Worm (Caenorhabditis elegans): ENCODE data around the gene rev-1.

The rev-1 gene

ce11 chrII:7900190-7900672, at the start of gene rev-1:
Gene rev-1, plus strand, starts transcription at chrII:7900622.
- TF ChIP-seq ztf-11 (tag; optimal IDR thresholded peaks at IDR 0.05) (no peak), alr-1 (tag; optimal IDR thresholded peaks at IDR 0.05) (no peak), F13H6.1 (tag; optimal IDR thresholded peaks at IDR 0.05) (no peak), lsy-2 (tag; optimal IDR thresholded peaks at IDR 0.05) (no peak), sem-4 (tag; optimal IDR thresholded peaks at IDR 0.05) (no peak), fos-1 (tag; optimal IDR thresholded peaks at IDR 0.05) (no peak), ama-1 (optimal IDR thresholded peaks at IDR 0.05) (no peak), mbf-1 (tag; optimal IDR thresholded peaks at IDR 0.05) (no peak), lin-13 (GFP tag; optimal IDR thresholded peaks at IDR 0.05) (no peak), elt-3 (tag; optimal IDR thresholded peaks at IDR 0.05) (no peak), ztf-4 (tag; optimal IDR thresholded peaks at IDR 0.05) (no peak)

ce11 chrII:7851480-7851879, 48.9 kb upstream of the rev-1 start:
- TF ChIP-seq egl-27 (tag; optimal IDR thresholded peaks at IDR 0.05) (no peak), nhr-129 (tag; optimal IDR thresholded peaks at IDR 0.05) (peak; percentile 3), C34F6.9 (tag; optimal IDR thresholded peaks at IDR 0.05) (peak; percentile 12), mbf-1 (tag; optimal IDR thresholded peaks at IDR 0.05) (no peak), ztf-11 (tag; optimal IDR thresholded peaks at IDR 0.05) (no peak), nhr-23 (tag; optimal IDR thresholded peaks at IDR 0.05) (no peak), fos-1 (tag; optimal IDR thresholded peaks at IDR 0.05) (peak; percentile 41)

ce11 chrII:7853679-7854078, 46.7 kb upstream of the rev-1 start, which contains the start of gene T09A5.5:
Gene T09A5.5, minus strand, starts transcription at chrII:7853779.
- no peak for TF ChIP-seq dmd-4 (tag; optimal IDR thresholded peaks at IDR 0.05)
- no peak for TF ChIP-seq lin-11 (tag; optimal IDR thresholded peaks at IDR 0.05)
- no peak for TF ChIP-seq ZK546.5 (tag; optimal IDR thresholded peaks at IDR 0.05)
- no peak for TF ChIP-seq snpc-4 (tag; optimal IDR thresholded peaks at IDR 0.05)
- TF ChIP-seq nhr-77 (tag; optimal IDR thresholded peaks at IDR 0.05) = no peak
- no peak for TF ChIP-seq ztf-11 (tag; optimal IDR thresholded peaks at IDR 0.05)
- no peak for TF ChIP-seq unc-55 (GFP tag; optimal IDR thresholded peaks at IDR 0.05)
- no peak for TF ChIP-seq sem-4 (tag; optimal IDR thresholded peaks at IDR 0.05)
- TF ChIP-seq lin-13 (GFP tag; optimal IDR thresholded peaks at IDR 0.05) = no peak
- no peak for TF ChIP-seq ztf-4 (tag; optimal IDR thresholded peaks at IDR 0.05)
- TF ChIP-seq peb-1 (tag; optimal IDR thresholded peaks at IDR 0.05) = no peak
- no peak for TF ChIP-seq nhr-237 (tag; optimal IDR thresholded peaks at IDR 0.05)
- TF ChIP-seq nhr-129 (tag; optimal IDR thresholded peaks at IDR 0.05) = no peak
- TF ChIP-seq Y55F3AM.14 (GFP tag; optimal IDR thresholded peaks at IDR 0.05) = no peak
- no peak for TF ChIP-seq nhr-23 (tag; optimal IDR thresholded peaks at IDR 0.05)

- TF ChIP-seq unc-55 (GFP tag; optimal IDR thresholded peaks at IDR 0.05) = no peak
- TF ChIP-seq ama-1 (optimal IDR thresholded peaks at IDR 0.05) = no peak
- no peak for TF ChIP-seq sem-4 (tag; optimal IDR thresholded peaks at IDR 0.05)
- no peak for TF ChIP-seq zag-1 (tag; optimal IDR thresholded peaks at IDR 0.05)
- TF ChIP-seq nhr-10 (tag; optimal IDR thresholded peaks at IDR 0.05) = no peak
- TF ChIP-seq mdl-1 (tag; optimal IDR thresholded peaks at IDR 0.05) = no peak
- no peak for TF ChIP-seq nhr-237 (tag; optimal IDR thresholded peaks at IDR 0.05)
- no peak for TF ChIP-seq lin-11 (tag; optimal IDR thresholded peaks at IDR 0.05)
- no peak for TF ChIP-seq peb-1 (tag; optimal IDR thresholded peaks at IDR 0.05)
These were observed 45.5 kb upstream of the rev-1 start, which contains the start of gene mdt-10 for ce11 chrII:7854942-7855341. Gene mdt-10, minus strand, starts transcription at chrII:7855042.

ce11 chrII:7855619-7856018, 44.8 kb upstream of the rev-1 start, which contains the start of gene mdmh-35:
Gene mdmh-35, minus strand, starts transcription at chrII:7855719.
- no peak for TF ChIP-seq egl-27 (tag; optimal IDR thresholded peaks at IDR 0.05)

- TF ChIP-seq F13H6.1 (tag; optimal IDR thresholded peaks at IDR 0.05) (peak; percentile 4), nhr-129 (tag; optimal IDR thresholded peaks at IDR 0.05) (peak; percentile 47), C34F6.9 (tag; optimal IDR thresholded peaks at IDR 0.05) (peak; percentile 63), lin-13 (GFP tag; optimal IDR thresholded peaks at IDR 0.05) (no peak), nhr-11 (tag; optimal IDR thresholded peaks at IDR 0.05) (no peak), unc-55 (GFP tag; optimal IDR thresholded peaks at IDR 0.05) (peak; percentile 73), crh-2 (tag; optimal IDR thresholded peaks at IDR 0.05) (peak; percentile 44), elt-3 (tag; optimal IDR thresholded peaks at IDR 0.05) (no peak), Y55F3AM.14 (GFP tag; optimal IDR thresholded peaks at IDR 0.05) (no peak), skn-1 (tag; optimal IDR thresholded peaks at IDR 0.05) (no peak), sma-9 (GFP tag; optimal IDR thresholded peaks at IDR 0.05) (peak; percentile 21), sma-9 (tag; optimal IDR thresholded peaks at IDR 0.05) (no peak), nhr-10 (tag; optimal IDR thresholded peaks at IDR 0.05) (no peak), sma-3 (GFP tag; optimal IDR thresholded peaks at IDR 0.05) (peak; percentile 39), lsy-2 (tag; optimal IDR thresholded peaks at IDR 0.05) (peak in 1 of 2 experiments; percentile 69), nhr-25 (tag; optimal IDR thresholded peaks at IDR 0.05) (peak; percentile 2), fos-1 (tag; optimal IDR thresholded peaks at IDR 0.05) (peak; percentile 2)
These were observed 42.9 kb upstream of the rev-1 start, which contains the start of the genes cec-3 and T09A5.15 for ce11 chrII:7857485-7858010. Gene cec-3, minus strand, starts transcription at chrII:7857600. Gene T09A5.15, plus strand, starts transcription at chrII:7857960.

Measured in whole organism, L2 larva.